Worm (Caenorhabditis elegans) whole organism, L4/young adult: ENCODE results near the gene fipr-6.

Experiments used
- W03F9.2 ChIP-seq: fragments of 150-350 bp; optimal IDR thresholded peaks from 2 replicates; lab custom pipeline; 2014; ENCODE audit warnings: missing biosample characterization, missing genetic modification characterization
- him-1 ChIP-seq: sonication (generic microtip); optimal IDR thresholded peaks from 2 replicates; lab custom pipeline; 2016; ENCODE audit warnings: missing genotype, missing genetic modification reagents, missing genetic modification characterization, missing compliant biosample characterization

- TF ChIP-seq him-1 (no peak), W03F9.2 (tag; lab: Kevin White, UChicago) (no peak)
Observed at ce11 chrV:10243105-10243504, 12.1 kb downstream of the fipr-6 start, which contains the start of gene C12D8.9.
